Worm (Caenorhabditis elegans) whole organism, L1 larva: ENCODE measurements around the gene F57G12.2.

Experiments used
- C04F5.9 ChIP-seq: sonication (generic microtip); optimal IDR thresholded peaks from 2 replicates; lab custom pipeline; 2016; ENCODE audit warnings: missing genetic modification characterization, missing compliant biosample characterization
- C16A3.4 ChIP-seq: fragments of 150-350 bp; optimal IDR thresholded peaks from 2 replicates; lab custom pipeline; 2014; ENCODE audit warnings: missing biosample characterization, missing genetic modification characterization
- Y116A8C.19 ChIP-seq: sonication (generic microtip); optimal IDR thresholded peaks from 2 replicates; lab custom pipeline; 2016; ENCODE audit warnings: missing compliant biosample characterization, missing genetic modification characterization, borderline replicate concordance
- aha-1 ChIP-seq: fragments of 150-350 bp; optimal IDR thresholded peaks from 2 replicates; lab custom pipeline; 2014; ENCODE audit warnings: missing biosample characterization, missing genetic modification characterization
- aly-2 ChIP-seq: fragments of 150-350 bp; optimal IDR thresholded peaks from 2 replicates; lab custom pipeline; 2014; ENCODE audit warnings: missing biosample characterization, missing genetic modification characterization
- blmp-1 ChIP-seq: fragments of 150-350 bp; optimal IDR thresholded peaks from 2 replicates; lab custom pipeline; 2014; ENCODE audit warnings: missing biosample characterization, missing genetic modification characterization
- ceh-63 ChIP-seq: fragments of 200-800 bp; sonication (Bioruptor generic); optimal IDR thresholded peaks from 2 replicates; lab custom pipeline; 2018; ENCODE audit warnings: mild to moderate bottlenecking, missing genetic modification characterization, missing compliant biosample characterization
- ceh-88 ChIP-seq: fragments of 200-800 bp; sonication (Bioruptor generic); IDR thresholded peaks from 2 replicates; pipeline ENCODE4 v1.3.6; 2022; ENCODE audit warnings: missing genetic modification characterization, missing compliant biosample characterization
- dpl-1 ChIP-seq, 3 experiments: fragments of 150-350 bp in 2 of 3; sonication (generic microtip) in 1 of 3; optimal IDR thresholded peaks; 2 replicates each; lab custom pipeline; 2014 to 2017; ENCODE audit warnings: missing biosample characterization in 3 of 3, missing genetic modification characterization in 3 of 3, missing genetic modification reagents in 3 of 3
- dsc-1 ChIP-seq: sonication (generic microtip); optimal IDR thresholded peaks from 2 replicates; lab custom pipeline; 2016; ENCODE audit warnings: mild to moderate bottlenecking, missing genetic modification characterization, missing compliant biosample characterization
- efl-1 ChIP-seq, 4 experiments: fragments of 150-350 bp; optimal IDR thresholded peaks in 3 of 4; peaks in 1 of 4; 1 replicate in 1 of 4; 2 replicates in 3 of 4; lab custom pipeline; 2014; ENCODE audit warnings: missing biosample characterization in 2 of 4, missing genetic modification characterization in 2 of 4, missing genetic modification reagents in 2 of 4
- efl-3 ChIP-seq: fragments of 200-800 bp; sonication (Bioruptor generic); optimal IDR thresholded peaks from 2 replicates; lab custom pipeline; 2018; ENCODE audit warnings: mild to moderate bottlenecking, missing genetic modification characterization, missing compliant biosample characterization
- egl-27 ChIP-seq, 2 experiments: fragments of 150-350 bp in 1 of 2; sonication (generic microtip); optimal IDR thresholded peaks; 3 replicates each; lab custom pipeline; 2017 to 2018; ENCODE audit warnings: missing biosample characterization in 2 of 2, missing genetic modification characterization in 2 of 2, missing genetic modification reagents in 2 of 2
- elt-2 ChIP-seq: sonication (generic microtip); optimal IDR thresholded peaks from 2 replicates; lab custom pipeline; 2016; ENCODE audit warnings: missing genetic modification characterization, mild to moderate bottlenecking, inconsistent platforms, missing compliant biosample characterization, missing genetic modification reagents
- fkh-10 ChIP-seq: sonication (generic microtip); optimal IDR thresholded peaks from 2 replicates; lab custom pipeline; 2017; ENCODE audit warnings: missing biosample characterization, missing genetic modification reagents, missing genetic modification characterization
- fkh-4 ChIP-seq: sonication (generic microtip); optimal IDR thresholded peaks from 2 replicates; lab custom pipeline; 2016; ENCODE audit warnings: missing compliant biosample characterization, missing genetic modification characterization, borderline replicate concordance
- hlh-17 ChIP-seq: fragments of 200-800 bp; sonication (Bioruptor generic); optimal IDR thresholded peaks from 2 replicates; lab custom pipeline; 2018; ENCODE audit warnings: missing genetic modification characterization, mild to moderate bottlenecking, missing compliant biosample characterization, moderate library complexity, borderline replicate concordance
- hlh-4 ChIP-seq: sonication (generic microtip); optimal IDR thresholded peaks from 2 replicates; lab custom pipeline; 2016; ENCODE audit warnings: mild to moderate bottlenecking, missing genetic modification characterization, missing compliant biosample characterization
- isw-1 ChIP-seq: fragments of 200-800 bp; sonication (Bioruptor generic); IDR thresholded peaks from 2 replicates; pipeline ENCODE4 v1.3.6; 2022; ENCODE audit warnings: missing genetic modification characterization, missing compliant biosample characterization
- jun-1 ChIP-seq: fragments of 150-350 bp; optimal IDR thresholded peaks from 2 replicates; lab custom pipeline; 2014; ENCODE audit warnings: missing biosample characterization, missing genetic modification reagents, missing genetic modification characterization
- lin-15B ChIP-seq: fragments of 150-350 bp; sonication (generic microtip); optimal IDR thresholded peaks from 3 replicates; lab custom pipeline; 2014; ENCODE audit warnings: missing biosample characterization, missing genetic modification characterization
- lin-35 ChIP-seq, 2 experiments: fragments of 150-350 bp; optimal IDR thresholded peaks; 2 replicates each; lab custom pipeline; 2014; ENCODE audit warnings: missing biosample characterization in 2 of 2, missing genetic modification characterization in 2 of 2, missing genetic modification reagents in 2 of 2
- lin-39 ChIP-seq: fragments of 150-350 bp; optimal IDR thresholded peaks from 2 replicates; lab custom pipeline; 2014; ENCODE audit warnings: missing biosample characterization, missing genetic modification reagents, missing genetic modification characterization
- lir-3 ChIP-seq: sonication (generic microtip); optimal IDR thresholded peaks from 2 replicates; lab custom pipeline; 2016; ENCODE audit warnings: mild to moderate bottlenecking, missing genetic modification characterization, moderate library complexity, missing compliant biosample characterization; ENCODE audit not compliant: poor library complexity
- lsy-2 ChIP-seq, 2 experiments: fragments of 150-350 bp; optimal IDR thresholded peaks; 2 replicates each; lab custom pipeline; 2014; ENCODE audit warnings: missing biosample characterization in 2 of 2, missing genetic modification characterization in 2 of 2
- mdl-1 ChIP-seq, 2 experiments: fragments of 150-350 bp; optimal IDR thresholded peaks; 2 replicates each; lab custom pipeline; 2014 to 2017; ENCODE audit warnings: missing biosample characterization in 2 of 2, missing genetic modification characterization in 2 of 2, inconsistent platforms in 1 of 2
- mef-2 ChIP-seq: fragments of 150-350 bp; optimal IDR thresholded peaks from 2 replicates; lab custom pipeline; 2014; ENCODE audit warnings: missing biosample characterization, missing genetic modification characterization
- mep-1 ChIP-seq: fragments of 150-350 bp; optimal IDR thresholded peaks from 2 replicates; lab custom pipeline; 2014; ENCODE audit warnings: missing biosample characterization, missing genetic modification characterization
- nhr-11 ChIP-seq: fragments of 150-350 bp; optimal IDR thresholded peaks from 2 replicates; lab custom pipeline; 2014; ENCODE audit warnings: missing biosample characterization, missing genetic modification characterization
- nhr-19 ChIP-seq: fragments of 200-800 bp; sonication (Bioruptor generic); conservative IDR thresholded peaks from 2 replicates; pipeline ENCODE4 v1.3.6; 2022; ENCODE audit warnings: missing genetic modification characterization, missing compliant biosample characterization
- nhr-47 ChIP-seq: sonication (generic microtip); optimal IDR thresholded peaks from 2 replicates; lab custom pipeline; 2016; ENCODE audit warnings: mild to moderate bottlenecking, missing genetic modification characterization, moderate library complexity, missing compliant biosample characterization
- nhr-85 ChIP-seq: sonication (generic microtip); peaks from one replicate; lab custom pipeline; 2016; ENCODE audit warnings: missing genetic modification characterization, inconsistent platforms, missing compliant biosample characterization
- nhr-90 ChIP-seq: sonication (generic microtip); optimal IDR thresholded peaks from 2 replicates; lab custom pipeline; 2016; ENCODE audit warnings: mild to moderate bottlenecking, missing genetic modification characterization, missing compliant biosample characterization; ENCODE audit not compliant: poor library complexity
- pag-3 ChIP-seq: sonication (generic microtip); optimal IDR thresholded peaks from 2 replicates; lab custom pipeline; 2017; ENCODE audit warnings: missing genetic modification characterization, mild to moderate bottlenecking, missing compliant biosample characterization, antibody characterized with exemption, borderline replicate concordance; ENCODE audit not compliant: insufficient read depth
- pax-3 ChIP-seq: fragments of 200-800 bp; sonication (Bioruptor generic); optimal IDR thresholded peaks from 2 replicates; lab custom pipeline; 2018; ENCODE audit warnings: mild to moderate bottlenecking, missing genetic modification characterization, moderate library complexity, missing compliant biosample characterization
- pqm-1 ChIP-seq: sonication (generic microtip); optimal IDR thresholded peaks from 3 replicates; lab custom pipeline; 2017; ENCODE audit warnings: missing biosample characterization, missing genetic modification characterization
- snpc-4 ChIP-seq: fragments of 150-350 bp; optimal IDR thresholded peaks from 2 replicates; lab custom pipeline; 2014; ENCODE audit warnings: missing biosample characterization, missing genetic modification characterization
- snu-23 ChIP-seq: sonication (generic microtip); optimal IDR thresholded peaks from 2 replicates; lab custom pipeline; 2016; ENCODE audit warnings: missing genetic modification characterization, missing compliant biosample characterization
- sox-4 ChIP-seq: sonication (generic microtip); optimal IDR thresholded peaks from 2 replicates; lab custom pipeline; 2016; ENCODE audit warnings: missing genetic modification characterization, missing compliant biosample characterization
- sup-37 ChIP-seq: fragments of 200-800 bp; sonication (Bioruptor generic); optimal IDR thresholded peaks from 2 replicates; lab custom pipeline; 2018; ENCODE audit warnings: mild to moderate bottlenecking, missing genetic modification characterization, missing compliant biosample characterization
- swsn-7 ChIP-seq: sonication (generic microtip); optimal IDR thresholded peaks from 2 replicates; lab custom pipeline; 2016; ENCODE audit warnings: missing genetic modification characterization, missing compliant biosample characterization
- unc-86 ChIP-seq: sonication (generic microtip); optimal IDR thresholded peaks from 2 replicates; lab custom pipeline; 2016; ENCODE audit warnings: missing genetic modification characterization, missing compliant biosample characterization
- vab-15 ChIP-seq: sonication (generic microtip); optimal IDR thresholded peaks from 2 replicates; lab custom pipeline; 2017; ENCODE audit warnings: missing genotype, mild to moderate bottlenecking, missing genetic modification characterization, missing compliant biosample characterization
- ztf-11 ChIP-seq, 2 experiments: sonication (generic microtip); optimal IDR thresholded peaks; 2 replicates each; lab custom pipeline; 2016 to 2017; ENCODE audit warnings: missing genetic modification characterization in 2 of 2, missing biosample characterization in 1 of 2, missing compliant biosample characterization in 1 of 2
- ztf-4 ChIP-seq: fragments of 150-350 bp; optimal IDR thresholded peaks from 2 replicates; lab custom pipeline; 2014; ENCODE audit warnings: missing biosample characterization, missing genetic modification characterization

The F57G12.2 gene

DNA sequence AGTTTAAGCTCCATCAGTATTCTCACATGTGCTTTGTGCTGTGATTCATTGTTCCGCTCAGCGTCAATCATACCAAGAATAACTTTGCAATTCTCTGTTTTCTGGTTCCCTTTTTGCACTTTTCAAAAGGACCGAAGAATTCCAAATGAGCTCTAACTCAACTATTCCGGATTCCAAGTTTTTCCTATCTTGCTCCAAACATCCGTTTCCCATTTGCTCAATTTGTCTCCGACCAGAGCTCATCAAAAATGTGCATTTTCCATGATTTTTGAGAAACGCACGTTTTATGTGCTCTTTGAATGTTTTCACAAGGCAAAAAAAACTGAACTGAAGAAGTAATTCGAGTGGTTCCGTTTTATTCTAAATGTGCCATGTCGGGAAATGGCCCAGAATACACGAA is 38.4 kb upstream of the F57G12.2 start (continued):
- TF ChIP-seq isw-1 (GFP tag; lab: Robert Waterston, UW) (no peak), snu-23 (no peak), pqm-1 (tag; lab: Kevin White, UChicago) (no peak), ztf-11 (tag; optimal IDR thresholded peaks at IDR 0.05; lab: Kevin White, UChicago) (no peak), lir-3 (tag; lab: Kevin White, UChicago) (no peak), nhr-11 (tag; lab: Kevin White, UChicago) (no peak), hlh-4 (no peak), nhr-90 (tag; lab: Kevin White, UChicago) (no peak), mep-1 (tag; lab: Kevin White, UChicago) (no peak), nhr-19 (GFP tag; lab: Robert Waterston, UW) (no peak), mdl-1 (tag; optimal IDR thresholded peaks at IDR 0.05; lab: Kevin White, UChicago) (no peak), vab-15 (tag; lab: Kevin White, UChicago) (no peak), pax-3 (tag; lab: Kevin White, UChicago) (no peak)

DNA sequence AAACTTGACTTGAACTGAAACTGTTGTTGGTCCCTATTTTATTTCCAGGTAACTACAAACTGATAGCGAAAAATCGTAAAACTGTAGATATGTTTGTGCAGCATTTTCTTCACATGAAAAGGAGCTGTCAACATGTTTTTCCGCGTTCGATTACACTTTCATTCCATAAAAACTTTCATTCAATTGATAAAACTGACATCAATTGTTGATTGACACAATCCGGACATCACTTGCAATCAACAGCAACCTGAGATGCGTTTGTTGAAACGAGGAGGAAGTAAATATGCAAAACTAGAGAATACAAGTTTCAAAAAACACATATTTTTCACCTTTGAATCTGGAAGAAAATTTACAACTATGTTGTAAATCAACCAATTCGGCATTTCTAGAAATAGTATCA is 37.5 kb upstream of the F57G12.2 start:
- TF ChIP-seq fkh-4 (no peak), blmp-1 (peak; percentile 11), isw-1 (GFP tag; lab: Robert Waterston, UW) (no peak), dsc-1 (tag; lab: Kevin White, UChicago) (no peak)

DNA sequence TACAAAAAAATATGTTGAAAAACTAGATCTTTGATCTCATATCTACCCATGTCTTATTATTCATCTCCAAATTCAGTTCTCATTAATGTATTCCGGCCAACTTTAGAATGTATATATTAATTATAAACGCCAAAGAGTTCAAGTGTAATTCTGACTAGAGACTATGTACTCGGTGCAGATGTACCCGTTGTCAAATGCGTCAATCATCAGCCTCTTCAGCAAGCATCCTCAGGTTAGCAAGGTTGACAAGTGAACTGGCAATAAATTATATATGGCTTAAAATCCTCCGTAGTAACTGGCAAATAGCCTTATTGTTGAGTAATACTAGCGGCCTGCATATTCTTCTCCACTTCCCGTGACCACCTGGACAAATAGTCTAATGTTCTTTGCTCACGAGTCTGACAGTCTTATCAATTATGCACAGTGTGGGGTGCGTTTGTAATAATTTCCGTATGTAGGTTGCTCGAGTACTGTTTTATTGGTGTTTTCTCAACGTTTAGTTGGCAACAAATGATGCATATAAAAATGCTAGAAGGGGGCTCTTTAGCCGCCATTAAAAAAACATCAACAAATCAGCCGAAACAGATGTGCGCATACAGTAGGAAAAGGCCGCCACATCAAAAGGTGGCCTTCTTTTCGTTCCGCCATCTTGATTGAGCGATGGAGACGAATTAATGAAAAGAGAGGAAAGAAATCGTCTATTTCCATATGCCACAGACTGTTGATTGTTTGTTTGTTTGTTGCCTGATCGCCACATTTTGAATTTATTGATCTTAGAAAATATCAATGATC is 28.6 kb upstream of the F57G12.2 start:
- TF ChIP-seq ztf-4 (tag; lab: Kevin White, UChicago) (no peak), C16A3.4 (tag; lab: Kevin White, UChicago) (no peak), nhr-19 (GFP tag; lab: Robert Waterston, UW) (no peak), snpc-4 (tag; lab: Kevin White, UChicago) (no peak), lir-3 (tag; lab: Kevin White, UChicago) (no peak), nhr-90 (tag; lab: Kevin White, UChicago) (no peak), Y116A8C.19 (tag; lab: Kevin White, UChicago) (no peak), pag-3 (no peak), efl-1 (optimal IDR thresholded peaks at IDR 0.05; lab: Kevin White, UChicago) (no peak), efl-1 (GFP tag; optimal IDR thresholded peaks at IDR 0.05 in 1 of 2; lab: Kevin White, UChicago) (no peak), hlh-17 (GFP tag; lab: Kevin White, UChicago) (no peak), nhr-85 (tag; lab: Kevin White, UChicago) (peak; percentile 87), dpl-1 (GFP tag; optimal IDR thresholded peaks at IDR 0.05; lab: Kevin White, UChicago) (no peak), unc-86 (no peak), lin-39 (tag; lab: Kevin White, UChicago) (no peak), mef-2 (tag; lab: Kevin White, UChicago) (no peak), C04F5.9 (tag; lab: Kevin White, UChicago) (no peak), isw-1 (GFP tag; lab: Robert Waterston, UW) (no peak), sox-4 (tag; lab: Kevin White, UChicago) (peak; percentile 28), mep-1 (tag; lab: Kevin White, UChicago) (peak; percentile 14), ceh-88 (GFP tag; lab: Robert Waterston, UW) (no peak), lsy-2 (tag; optimal IDR thresholded peaks at IDR 0.05; lab: Kevin White, UChicago) (no peak), lin-15B (no peak), sup-37 (no peak), fkh-10 (GFP tag; lab: Kevin White, UChicago) (no peak), swsn-7 (no peak), elt-2 (tag; lab: Kevin White, UChicago) (peak; percentile 43), efl-3 (GFP tag; lab: Kevin White, UChicago) (no peak), nhr-47 (no peak), jun-1 (no peak), vab-15 (tag; lab: Kevin White, UChicago) (no peak), dsc-1 (tag; lab: Kevin White, UChicago) (peak; percentile 95), pqm-1 (tag; lab: Kevin White, UChicago) (no peak), aly-2 (tag; lab: Kevin White, UChicago) (no peak), aha-1 (tag; lab: Kevin White, UChicago) (no peak), egl-27 (tag; optimal IDR thresholded peaks at IDR 0.05; lab: Kevin White, UChicago) (no peak), lin-35 (GFP tag; optimal IDR thresholded peaks at IDR 0.05; lab: Kevin White, UChicago) (peak in 1 of 2 experiments; percentile 2), pax-3 (tag; lab: Kevin White, UChicago) (no peak), ceh-63 (GFP tag; lab: Kevin White, UChicago) (no peak)
